Fruit fly (Drosophila melanogaster): Measurements from ENCODE around the gene CG13073.

dm6 chr3L:16167723-16168386, 49.2 kb downstream of the CG13073 start:
- TF ChIP-seq kay (GFP tag; ENCODE audit: borderline replicate concordance): no peak
- no peak for TF ChIP-seq CG7101 (tag; optimal IDR thresholded peaks at IDR 0.05)
- no peak for TF ChIP-seq Clk (GFP tag; optimal IDR thresholded peaks at IDR 0.05)
- no peak for TF ChIP-seq CG5204 (GFP tag; optimal IDR thresholded peaks at IDR 0.05)

Measured in whole organism, adult.